Worm (Caenorhabditis elegans) whole organism, L4/young adult: Measurements from ENCODE around the gene fbxa-196.
A peak's percentile ranks its signal among the peaks of the same experiment; 100 is the strongest.

Experiments
- W03F9.2 ChIP-seq: fragments of 150-350 bp; optimal IDR thresholded peaks from 2 replicates; lab custom pipeline; 2014; ENCODE audit warnings: missing biosample characterization, missing genetic modification characterization
- him-1 ChIP-seq: sonication (generic microtip); optimal IDR thresholded peaks from 2 replicates; lab custom pipeline; 2016; ENCODE audit warnings: missing genotype, missing genetic modification reagents, missing genetic modification characterization, missing compliant biosample characterization

DNA sequence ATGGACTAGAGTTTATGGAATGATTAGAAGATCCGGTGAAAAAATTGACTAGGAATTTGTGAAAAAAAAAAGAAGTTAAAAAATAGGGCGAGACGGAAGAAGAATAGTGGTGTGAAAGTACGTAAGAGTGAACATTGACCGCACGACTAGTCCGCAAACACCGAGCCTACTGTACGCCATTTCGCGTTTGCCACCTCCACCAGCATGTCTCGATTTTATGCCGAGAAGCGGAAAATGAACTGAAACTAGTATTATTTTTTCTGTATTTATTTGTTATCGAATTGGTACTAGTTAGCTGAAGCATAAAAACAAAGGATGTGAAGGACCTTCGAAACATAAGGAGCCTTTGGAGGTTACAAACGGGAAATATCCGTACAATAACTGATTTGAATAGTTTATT, 21.0 kb upstream of the fbxa-196 start:
- TF ChIP-seq him-1 (tag; lab: Kevin White, UChicago): no peak
- TF ChIP-seq W03F9.2 (tag; lab: Kevin White, UChicago): peak; percentile 38
